Worm (Caenorhabditis elegans) whole organism, L4 larva: Measurements from ENCODE around the gene acs-7.

Experiments used
- F10B5.3 ChIP-seq: sonication (generic microtip); optimal IDR thresholded peaks from 2 replicates; lab custom pipeline; 2016; ENCODE audit warnings: mild to moderate bottlenecking, missing genetic modification characterization, missing compliant biosample characterization
- F26F4.8 ChIP-seq: fragments of 200-800 bp; sonication (Bioruptor generic); conservative IDR thresholded peaks from 2 replicates; pipeline ENCODE4 v1.3.6; 2022; ENCODE audit warnings: missing genetic modification characterization, missing compliant biosample characterization
- T20F7.1 ChIP-seq: fragments of 200-800 bp; sonication (Bioruptor generic); optimal IDR thresholded peaks from 2 replicates; lab custom pipeline; 2018; ENCODE audit warnings: mild to moderate bottlenecking, missing genetic modification characterization, missing compliant biosample characterization
- T26A8.4 ChIP-seq: fragments of 200-800 bp; sonication (Bioruptor generic); IDR thresholded peaks from 2 replicates; pipeline ENCODE4 v1.3.6; 2022; ENCODE audit warnings: missing genetic modification characterization, missing compliant biosample characterization
- Y48G9A.11 ChIP-seq: fragments of 200-800 bp; sonication (Bioruptor generic); IDR thresholded peaks from 2 replicates; pipeline ENCODE4 v1.3.6; 2022; ENCODE audit warnings: missing genetic modification reagents, missing genetic modification characterization, missing compliant biosample characterization
- ZK337.2 ChIP-seq: fragments of 200-800 bp; sonication (Bioruptor generic); IDR thresholded peaks from 2 replicates; pipeline ENCODE4 v1.3.6; 2022; ENCODE audit warnings: missing genetic modification reagents, missing genetic modification characterization, missing compliant biosample characterization
- aha-1 ChIP-seq: fragments of 150-350 bp; peaks from one replicate; lab custom pipeline; 2014; ENCODE audit warnings: missing biosample characterization, missing genetic modification characterization
- daf-12 ChIP-seq: fragments of 150-350 bp; optimal IDR thresholded peaks from 2 replicates; lab custom pipeline; 2014; ENCODE audit warnings: missing biosample characterization, missing genetic modification reagents, missing genetic modification characterization
- daf-19 ChIP-seq: fragments of 200-800 bp; sonication (Bioruptor generic); conservative IDR thresholded peaks from 2 replicates; pipeline ENCODE4 v1.3.6; 2022; ENCODE audit warnings: missing genetic modification characterization, missing compliant biosample characterization
- daf-8 ChIP-seq: fragments of 200-800 bp; sonication (Bioruptor generic); IDR thresholded peaks from 2 replicates; pipeline ENCODE4 v1.3.6; 2022; ENCODE audit warnings: missing genetic modification characterization, missing compliant biosample characterization
- dmd-8 ChIP-seq: fragments of 200-800 bp; sonication (Bioruptor generic); IDR thresholded peaks from 2 replicates; pipeline ENCODE4 v1.3.6; 2022; ENCODE audit warnings: missing genetic modification characterization, missing compliant biosample characterization
- duxl-1 ChIP-seq: sonication (generic microtip); optimal IDR thresholded peaks from 2 replicates; lab custom pipeline; 2016; ENCODE audit warnings: mild to moderate bottlenecking, missing genetic modification characterization, moderate library complexity, missing compliant biosample characterization; ENCODE audit not compliant: poor library complexity
- egl-27 ChIP-seq: sonication (generic microtip); optimal IDR thresholded peaks from 3 replicates; lab custom pipeline; 2017; ENCODE audit warnings: missing biosample characterization, missing genetic modification reagents, missing genetic modification characterization
- egl-43 ChIP-seq: fragments of 200-800 bp; sonication (Bioruptor generic); IDR thresholded peaks from 2 replicates; pipeline ENCODE4 v1.3.6; 2022; ENCODE audit warnings: missing genetic modification reagents, missing genetic modification characterization, missing compliant biosample characterization
- hif-1 ChIP-seq, 2 experiments: sonication (generic microtip); optimal IDR thresholded peaks; 2 replicates each; lab custom pipeline; 2016 to 2017; ENCODE audit warnings: missing compliant biosample characterization in 2 of 2, missing genetic modification characterization in 2 of 2, missing genetic modification reagents in 2 of 2, missing genotype in 2 of 2, mild to moderate bottlenecking in 1 of 2
- hlh-30 ChIP-seq: sonication (generic microtip); optimal IDR thresholded peaks from 2 replicates; lab custom pipeline; 2017; ENCODE audit warnings: antibody characterized with exemption, mild to moderate bottlenecking, missing genetic modification characterization, missing compliant biosample characterization; ENCODE audit not compliant: insufficient read depth
- hmg-1.1 ChIP-seq: fragments of 200-800 bp; sonication (Bioruptor generic); IDR thresholded peaks from 2 replicates; pipeline ENCODE4 v1.3.6; 2022; ENCODE audit warnings: missing genetic modification reagents, missing genetic modification characterization, missing compliant biosample characterization
- jun-1 ChIP-seq: fragments of 150-350 bp; optimal IDR thresholded peaks from 2 replicates; lab custom pipeline; 2014; ENCODE audit warnings: missing biosample characterization, missing genetic modification reagents, missing genetic modification characterization
- lin-1 ChIP-seq: fragments of 200-800 bp; sonication (Bioruptor generic); IDR thresholded peaks from 2 replicates; pipeline ENCODE4 v1.3.6; 2022; ENCODE audit warnings: missing genetic modification reagents, missing genetic modification characterization, missing compliant biosample characterization
- lin-13 ChIP-seq: fragments of 150-350 bp; optimal IDR thresholded peaks from 2 replicates; lab custom pipeline; 2014; ENCODE audit warnings: missing biosample characterization, missing genetic modification reagents, missing genetic modification characterization
- lin-15B ChIP-seq: fragments of 150-350 bp; sonication (generic microtip); optimal IDR thresholded peaks from 3 replicates; lab custom pipeline; 2014; ENCODE audit warnings: missing biosample characterization, missing genetic modification characterization
- madf-5 ChIP-seq, 2 experiments: fragments of 200-800 bp; sonication (Bioruptor generic); IDR thresholded peaks; 2 replicates each; pipeline ENCODE4 v1.3.6; 2022; ENCODE audit warnings: missing compliant biosample characterization in 2 of 2, missing genetic modification characterization in 2 of 2
- madf-9 ChIP-seq: fragments of 200-800 bp; sonication (Bioruptor generic); conservative IDR thresholded peaks from 2 replicates; pipeline ENCODE4 v1.3.6; 2022; ENCODE audit warnings: missing genetic modification reagents, missing genetic modification characterization, missing compliant biosample characterization
- mep-1 ChIP-seq: fragments of 150-350 bp; sonication (generic microtip); optimal IDR thresholded peaks from 3 replicates; lab custom pipeline; 2014; ENCODE audit warnings: missing biosample characterization, missing genetic modification characterization
- mxl-2 ChIP-seq: fragments of 200-800 bp; sonication (Bioruptor generic); conservative IDR thresholded peaks from 2 replicates; pipeline ENCODE4 v1.3.6; 2022; ENCODE audit warnings: missing genetic modification reagents, missing genetic modification characterization, missing compliant biosample characterization
- mxl-3 ChIP-seq: fragments of 200-800 bp; sonication (Bioruptor generic); optimal IDR thresholded peaks from 2 replicates; lab custom pipeline; 2018; ENCODE audit warnings: mild to moderate bottlenecking, missing genetic modification characterization, missing compliant biosample characterization
- nhr-11 ChIP-seq: fragments of 150-350 bp; optimal IDR thresholded peaks from 2 replicates; lab custom pipeline; 2014; ENCODE audit warnings: missing biosample characterization, missing genetic modification characterization
- nhr-111 ChIP-seq: fragments of 200-800 bp; sonication (Bioruptor generic); optimal IDR thresholded peaks from 2 replicates; lab custom pipeline; 2018; ENCODE audit warnings: mild to moderate bottlenecking, missing genetic modification characterization, missing compliant biosample characterization
- nhr-28 ChIP-seq: fragments of 150-350 bp; optimal IDR thresholded peaks from 2 replicates; lab custom pipeline; 2014; ENCODE audit warnings: missing biosample characterization, missing genetic modification characterization
- nhr-41 ChIP-seq: fragments of 200-800 bp; sonication (Bioruptor generic); IDR thresholded peaks from 2 replicates; pipeline ENCODE4 v1.3.6; 2022; ENCODE audit warnings: missing genetic modification reagents, missing genetic modification characterization, missing compliant biosample characterization
- nhr-42 ChIP-seq: fragments of 200-800 bp; sonication (Bioruptor generic); IDR thresholded peaks from 2 replicates; pipeline ENCODE4 v1.3.6; 2022; ENCODE audit warnings: missing genetic modification characterization, missing compliant biosample characterization
- nhr-48 ChIP-seq: sonication (generic microtip); optimal IDR thresholded peaks from 2 replicates; lab custom pipeline; 2016; ENCODE audit warnings: mild to moderate bottlenecking, missing genetic modification characterization, missing compliant biosample characterization
- nhr-6 ChIP-seq: fragments of 150-350 bp; optimal IDR thresholded peaks from 2 replicates; lab custom pipeline; 2014; ENCODE audit warnings: missing biosample characterization, missing genetic modification characterization
- nhr-76 ChIP-seq: fragments of 150-350 bp; optimal IDR thresholded peaks from 2 replicates; lab custom pipeline; 2014; ENCODE audit warnings: missing biosample characterization, missing genetic modification characterization
- nhr-77 ChIP-seq: fragments of 150-350 bp; optimal IDR thresholded peaks from 2 replicates; lab custom pipeline; 2014; ENCODE audit warnings: missing biosample characterization, missing genetic modification characterization
- php-3 ChIP-seq: fragments of 200-800 bp; sonication (Bioruptor generic); IDR thresholded peaks from 2 replicates; pipeline ENCODE4 v1.3.6; 2022; ENCODE audit warnings: missing genetic modification reagents, missing genetic modification characterization, missing compliant biosample characterization
- pqm-1 ChIP-seq: sonication (generic microtip); optimal IDR thresholded peaks from 2 replicates; lab custom pipeline; 2017; ENCODE audit warnings: missing biosample characterization, missing genetic modification characterization
- set-16 ChIP-seq: fragments of 200-800 bp; sonication (Bioruptor generic); IDR thresholded peaks from 2 replicates; pipeline ENCODE4 v1.3.6; 2022; ENCODE audit warnings: missing genetic modification reagents, missing genetic modification characterization, missing compliant biosample characterization
- skn-1 ChIP-seq: fragments of 150-350 bp; optimal IDR thresholded peaks from 2 replicates; lab custom pipeline; 2014; ENCODE audit warnings: missing biosample characterization, missing genetic modification characterization
- snpc-1.2 ChIP-seq: fragments of 200-800 bp; sonication (Bioruptor generic); IDR thresholded peaks from 2 replicates; pipeline ENCODE4 v1.3.6; 2022; ENCODE audit warnings: missing genetic modification reagents, missing genetic modification characterization, missing compliant biosample characterization
- snpc-4 ChIP-seq: fragments of 150-350 bp; optimal IDR thresholded peaks from 2 replicates; lab custom pipeline; 2014; ENCODE audit warnings: missing biosample characterization, missing genetic modification characterization
- tra-1 ChIP-seq: fragments of 200-800 bp; sonication (Bioruptor generic); IDR thresholded peaks from 2 replicates; pipeline ENCODE4 v1.3.6; 2022; ENCODE audit warnings: missing genetic modification reagents, missing genetic modification characterization, missing compliant biosample characterization
- unc-39 ChIP-seq: sonication (generic microtip); optimal IDR thresholded peaks from 2 replicates; lab custom pipeline; 2017; ENCODE audit warnings: missing biosample characterization, missing genetic modification characterization
- unc-62 ChIP-seq, 3 experiments: fragments of 150-350 bp in 1 of 3; sonication (generic microtip); optimal IDR thresholded peaks in 2 of 3; peaks in 1 of 3; 1 replicate in 1 of 3; 2 replicates in 2 of 3; lab custom pipeline; 2014 to 2017; ENCODE audit warnings: missing biosample characterization in 3 of 3, missing genetic modification characterization in 3 of 3, missing genetic modification reagents in 3 of 3, missing genotype in 1 of 3
- vab-7 ChIP-seq: fragments of 200-800 bp; sonication (Bioruptor generic); IDR thresholded peaks from 2 replicates; pipeline ENCODE4 v1.3.6; 2022; ENCODE audit warnings: missing genetic modification reagents, missing genetic modification characterization, missing compliant biosample characterization
- zfp-2 ChIP-seq: sonication (generic microtip); optimal IDR thresholded peaks from 2 replicates; lab custom pipeline; 2016; ENCODE audit warnings: mild to moderate bottlenecking, missing genetic modification characterization, missing compliant biosample characterization
- zip-2 ChIP-seq: fragments of 150-350 bp; optimal IDR thresholded peaks from 2 replicates; lab custom pipeline; 2014; ENCODE audit warnings: missing biosample characterization, missing genetic modification characterization
- ztf-11 ChIP-seq: fragments of 150-350 bp; optimal IDR thresholded peaks from 2 replicates; lab custom pipeline; 2014; ENCODE audit warnings: missing biosample characterization, missing genetic modification characterization

The acs-7 gene

DNA sequence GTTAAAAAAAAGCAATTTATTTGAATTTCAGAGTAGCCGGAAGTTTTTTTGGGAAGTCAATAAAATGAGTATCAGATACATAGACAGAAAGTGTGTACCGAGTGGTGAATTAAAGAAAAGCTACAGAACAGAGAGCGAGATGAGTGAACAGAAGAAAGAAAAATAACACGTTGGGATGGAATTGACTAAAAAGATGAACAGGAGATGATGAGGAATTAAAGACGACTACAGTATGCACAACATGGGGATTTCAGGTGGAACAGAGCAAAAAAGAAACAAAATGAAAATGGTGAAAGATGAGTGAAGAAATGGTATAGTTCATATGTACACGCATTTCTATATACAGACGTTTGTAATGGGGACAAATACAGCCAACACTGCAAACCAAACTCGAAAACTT lies 20.5 kb upstream of the acs-7 start:
- peak in 1 of 2 experiments; percentile 92 for TF ChIP-seq unc-62 (GFP tag; optimal IDR thresholded peaks at IDR 0.05 in 1 of 2; lab: Kevin White, UChicago)
- no peak for TF ChIP-seq unc-62 (tag; optimal IDR thresholded peaks at IDR 0.05; lab: Kevin White, UChicago)
- no peak for TF ChIP-seq nhr-48 (tag; lab: Kevin White, UChicago)

DNA sequence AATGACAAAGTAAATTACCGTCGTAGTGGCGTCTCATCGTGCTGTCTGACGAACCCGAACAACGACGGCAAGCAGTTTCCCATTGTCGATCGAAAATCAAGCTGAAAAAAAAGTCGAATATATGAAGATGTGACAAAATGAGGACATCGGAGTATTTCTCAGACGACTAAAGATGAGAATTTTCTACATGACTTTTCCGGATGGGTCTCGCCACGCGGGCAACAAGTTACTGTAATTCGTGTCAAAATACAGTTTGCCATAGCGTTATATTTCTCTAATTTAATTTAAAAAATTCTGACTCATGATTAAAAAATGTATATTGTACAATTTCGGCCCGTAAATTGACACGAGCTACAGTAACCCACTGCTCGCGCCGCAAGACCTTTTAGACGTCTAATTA lies 18.9 kb upstream of the acs-7 start, which contains the start of gene C01G6.4:
TSS of gene C01G6.4 (minus strand) at position 101 of the 400 bp plus-strand sequence.
- TF ChIP-seq aha-1 (tag; lab: Kevin White, UChicago) = peak; percentile 68
- no peak for TF ChIP-seq daf-12

DNA sequence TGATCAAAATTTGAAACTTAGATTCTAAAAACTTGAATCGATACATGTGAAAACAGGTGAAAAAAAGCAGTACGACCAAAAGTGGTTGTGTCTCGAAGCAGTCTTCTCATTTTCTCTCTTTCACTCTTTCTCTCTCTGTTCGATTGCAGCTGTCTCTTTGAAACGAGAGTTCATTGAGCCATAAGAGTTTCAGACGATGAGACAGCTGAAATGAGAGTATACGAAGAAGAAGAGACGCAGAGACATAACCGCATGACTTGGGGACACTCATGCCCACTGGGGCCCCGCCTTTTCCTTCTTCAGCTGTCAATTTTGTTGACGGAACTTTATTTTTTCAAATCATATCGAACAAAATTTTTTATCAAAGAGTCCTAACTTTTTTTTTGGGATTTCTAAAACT lies 17.8 kb upstream of the acs-7 start:
- 0 out of 2 replicates have a peak, but pooled peaks have one; percentile 65 for TF ChIP-seq egl-43 (GFP tag; lab: Robert Waterston, UW)
- TF ChIP-seq lin-1 (GFP tag; lab: Robert Waterston, UW) = peak; percentile 83
- no peak for TF ChIP-seq daf-8
- peak; percentile 62; the same call in 1 of the 2 replicates for TF ChIP-seq php-3 (GFP tag; lab: Robert Waterston, UW)
- peak; percentile 95 for TF ChIP-seq nhr-6 (tag; lab: Kevin White, UChicago)
- no peak for TF ChIP-seq madf-5 (GFP tag; IDR thresholded peaks at IDR 0.05; lab: Robert Waterston, UW)
- TF ChIP-seq F26F4.8 = no peak
- no peak for TF ChIP-seq egl-27 (tag; lab: Kevin White, UChicago)
- TF ChIP-seq mxl-3 (GFP tag; lab: Kevin White, UChicago) = peak; percentile 74
- peak; percentile 79 for TF ChIP-seq nhr-11
- TF ChIP-seq pqm-1 (tag; lab: Kevin White, UChicago) = peak; percentile 2
- TF ChIP-seq dmd-8 (GFP tag; lab: Robert Waterston, UW) = no peak
- peak; percentile 82 for TF ChIP-seq mep-1
- no peak for TF ChIP-seq F10B5.3 (tag; lab: Kevin White, UChicago)
- no peak for TF ChIP-seq lin-15B (tag; lab: Kevin White, UChicago)
- TF ChIP-seq duxl-1 (tag; lab: Kevin White, UChicago) = no peak
- TF ChIP-seq nhr-111 = no peak
- peak; percentile 53 for TF ChIP-seq jun-1 (tag; lab: Kevin White, UChicago)
- peak; percentile 72; the same call in 1 of the 2 replicates for TF ChIP-seq nhr-42 (GFP tag; lab: Robert Waterston, UW)
- peak; percentile 92 for TF ChIP-seq hmg-1.1
- peak; percentile 77 for TF ChIP-seq T26A8.4 (GFP tag; lab: Robert Waterston, UW)
- peak; percentile 19 for TF ChIP-seq lin-13 (GFP tag; lab: Kevin White, UChicago)
- TF ChIP-seq tra-1 (GFP tag; lab: Robert Waterston, UW) = peak; percentile 84
- TF ChIP-seq set-16 (GFP tag; lab: Robert Waterston, UW) = 0 out of 2 replicates have a peak, but pooled peaks have one; percentile 25
- no peak for TF ChIP-seq unc-39 (tag; lab: Kevin White, UChicago)
- TF ChIP-seq skn-1 = no peak
- TF ChIP-seq hif-1 (tag; optimal IDR thresholded peaks at IDR 0.05; lab: Kevin White, UChicago) = peak in 1 of 2 experiments; percentile 71
- TF ChIP-seq snpc-4 (tag; lab: Kevin White, UChicago) = no peak
- TF ChIP-seq nhr-76 (tag; lab: Kevin White, UChicago) = no peak
- TF ChIP-seq zip-2 = no peak
- peak; percentile 80 for TF ChIP-seq nhr-28 (tag; lab: Kevin White, UChicago)
- peak; percentile 79 for TF ChIP-seq nhr-48 (tag; lab: Kevin White, UChicago)
- TF ChIP-seq daf-19 (GFP tag; lab: Robert Waterston, UW) = no peak
- no peak for TF ChIP-seq mxl-2 (GFP tag; lab: Robert Waterston, UW)
- TF ChIP-seq hlh-30 (tag; lab: Kevin White, UChicago) = peak; percentile 99
- TF ChIP-seq nhr-77 = peak; percentile 67
- peak; percentile 65 for TF ChIP-seq T20F7.1 (GFP tag; lab: Kevin White, UChicago)
- no peak for TF ChIP-seq vab-7 (GFP tag; lab: Robert Waterston, UW)
- no peak for TF ChIP-seq Y48G9A.11 (GFP tag; lab: Robert Waterston, UW)
- 0 out of 2 replicates have a peak, but pooled peaks have one; percentile 38 for TF ChIP-seq madf-9 (GFP tag; lab: Robert Waterston, UW)
- no peak for TF ChIP-seq ZK337.2
- TF ChIP-seq nhr-41 (GFP tag; lab: Robert Waterston, UW) = no peak
- no peak for TF ChIP-seq zfp-2 (tag; lab: Kevin White, UChicago)
- TF ChIP-seq snpc-1.2 = 0 out of 2 replicates have a peak, but pooled peaks have one; percentile 42
- TF ChIP-seq ztf-11 = no peak
